Worm (Caenorhabditis elegans) whole organism, young adult: Measurements from ENCODE around the gene W08E12.9.

Experiments
- C17E4.6 ChIP-seq: fragments of 200-800 bp; sonication (Bioruptor generic); IDR thresholded peaks from 2 replicates; pipeline ENCODE4 v1.3.6; 2022; ENCODE audit warnings: missing genetic modification reagents, missing genetic modification characterization, missing compliant biosample characterization
- D2030.7 ChIP-seq: fragments of 200-800 bp; sonication (Bioruptor generic); IDR thresholded peaks from 2 replicates; pipeline ENCODE4 v1.3.6; 2022; ENCODE audit warnings: missing genetic modification reagents, missing genetic modification characterization, missing compliant biosample characterization
- F23B12.7 ChIP-seq: sonication (generic microtip); optimal IDR thresholded peaks from 2 replicates; lab custom pipeline; 2017; ENCODE audit warnings: missing genetic modification characterization, mild to moderate bottlenecking, missing compliant biosample characterization, antibody characterized with exemption, moderate library complexity; ENCODE audit not compliant: insufficient read depth
- F37B4.10 ChIP-seq: fragments of 200-800 bp; sonication (Bioruptor generic); IDR thresholded peaks from 2 replicates; pipeline ENCODE4 v1.3.6; 2022; ENCODE audit warnings: missing genetic modification characterization, missing compliant biosample characterization
- F39B2.1 ChIP-seq: fragments of 200-800 bp; sonication (Bioruptor generic); IDR thresholded peaks from 2 replicates; pipeline ENCODE4 v1.3.6; 2022; ENCODE audit warnings: missing genetic modification reagents, missing genetic modification characterization, missing compliant biosample characterization
- F49E8.2 ChIP-seq: sonication (generic microtip); optimal IDR thresholded peaks from 3 replicates; lab custom pipeline; 2017; ENCODE audit warnings: missing genetic modification characterization, mild to moderate bottlenecking, missing compliant biosample characterization, antibody characterized with exemption, moderate library complexity; ENCODE audit not compliant: insufficient read depth
- F52B5.7 ChIP-seq: sonication (generic microtip); optimal IDR thresholded peaks from 2 replicates; lab custom pipeline; 2016; ENCODE audit warnings: mild to moderate bottlenecking, missing genetic modification characterization, missing compliant biosample characterization
- Y53F4B.3 ChIP-seq: fragments of 200-800 bp; sonication (Bioruptor generic); IDR thresholded peaks from 2 replicates; pipeline ENCODE4 v1.3.6; 2022; ENCODE audit warnings: missing genetic modification reagents, missing genetic modification characterization, missing compliant biosample characterization
- Y79H2A.3 ChIP-seq: fragments of 200-800 bp; sonication (Bioruptor generic); conservative IDR thresholded peaks from 2 replicates; pipeline ENCODE4 v1.3.6; 2022; ENCODE audit warnings: missing genetic modification reagents, missing genetic modification characterization, missing compliant biosample characterization
- Y95B8A.8 ChIP-seq: fragments of 200-800 bp; sonication (Bioruptor generic); IDR thresholded peaks from 2 replicates; pipeline ENCODE4 v1.3.6; 2022; ENCODE audit warnings: missing genetic modification reagents, missing genetic modification characterization, missing compliant biosample characterization
- ZK185.1 ChIP-seq: sonication (generic microtip); optimal IDR thresholded peaks from 2 replicates; lab custom pipeline; 2016; ENCODE audit warnings: mild to moderate bottlenecking, missing genetic modification characterization, missing compliant biosample characterization; ENCODE audit not compliant: poor library complexity, severe bottlenecking
- ama-1 ChIP-seq, 3 experiments: fragments of 150-350 bp in 1 of 3; sonication (generic microtip) in 2 of 3; optimal IDR thresholded peaks; 2 replicates each; lab custom pipeline; 2014 to 2018; ENCODE audit warnings: missing biosample characterization in 2 of 3, missing genetic modification characterization in 2 of 3, missing genetic modification reagents in 2 of 3
- atf-7 ChIP-seq: sonication (generic microtip); optimal IDR thresholded peaks from 2 replicates; lab custom pipeline; 2017; ENCODE audit warnings: mild to moderate bottlenecking, missing genetic modification characterization, missing compliant biosample characterization
- athp-1 ChIP-seq: sonication (generic microtip); optimal IDR thresholded peaks from 2 replicates; lab custom pipeline; 2017; ENCODE audit warnings: mild to moderate bottlenecking, missing genetic modification characterization, missing compliant biosample characterization
- ceh-40 ChIP-seq: fragments of 200-800 bp; sonication (Bioruptor generic); IDR thresholded peaks from 2 replicates; pipeline ENCODE4 v1.3.6; 2022; ENCODE audit warnings: missing genetic modification characterization, missing compliant biosample characterization
- ceh-58 ChIP-seq: fragments of 200-800 bp; sonication (Bioruptor generic); IDR thresholded peaks from 2 replicates; pipeline ENCODE4 v1.3.6; 2022; ENCODE audit warnings: missing genetic modification characterization, missing compliant biosample characterization
- ceh-79 ChIP-seq: sonication (generic microtip); optimal IDR thresholded peaks from 2 replicates; lab custom pipeline; 2017; ENCODE audit warnings: mild to moderate bottlenecking, missing genetic modification characterization, missing compliant biosample characterization
- chd-7 ChIP-seq: sonication (generic microtip); optimal IDR thresholded peaks from 2 replicates; lab custom pipeline; 2016; ENCODE audit warnings: mild to moderate bottlenecking, missing genetic modification characterization, moderate library complexity, missing compliant biosample characterization
- dox-1 ChIP-seq: fragments of 200-800 bp; sonication (Bioruptor generic); IDR thresholded peaks from 2 replicates; pipeline ENCODE4 v1.3.6; 2022; ENCODE audit warnings: missing genetic modification reagents, missing genetic modification characterization, missing compliant biosample characterization
- dpff-1 ChIP-seq: sonication (generic microtip); optimal IDR thresholded peaks from 2 replicates; lab custom pipeline; 2017; ENCODE audit warnings: mild to moderate bottlenecking, missing genetic modification characterization, missing compliant biosample characterization
- dpl-1 ChIP-seq: fragments of 150-350 bp; optimal IDR thresholded peaks from 2 replicates; lab custom pipeline; 2014; ENCODE audit warnings: missing biosample characterization, missing genetic modification reagents, missing genetic modification characterization
- fkh-3 ChIP-seq: sonication (generic microtip); optimal IDR thresholded peaks from 2 replicates; lab custom pipeline; 2016; ENCODE audit warnings: mild to moderate bottlenecking, missing genetic modification characterization, missing compliant biosample characterization
- him-1 ChIP-seq: sonication (generic microtip); optimal IDR thresholded peaks from 2 replicates; lab custom pipeline; 2016; ENCODE audit warnings: missing genotype, missing genetic modification reagents, missing genetic modification characterization, missing compliant biosample characterization
- hmg-1.2 ChIP-seq: fragments of 200-800 bp; sonication (Bioruptor generic); IDR thresholded peaks from 2 replicates; pipeline ENCODE4 v1.3.6; 2022; ENCODE audit warnings: missing genetic modification reagents, missing genetic modification characterization, missing compliant biosample characterization
- hrde-1 ChIP-seq: sonication (generic microtip); optimal IDR thresholded peaks from 2 replicates; lab custom pipeline; 2016; ENCODE audit warnings: missing genetic modification characterization, mild to moderate bottlenecking, missing compliant biosample characterization, moderate library complexity, missing genotype, missing genetic modification reagents, borderline replicate concordance
- let-607 ChIP-seq, 2 experiments: fragments of 200-800 bp in 1 of 2; sonication (Bioruptor generic) in 1 of 2; sonication (generic microtip) in 1 of 2; optimal IDR thresholded peaks; 2 replicates each; lab custom pipeline; 2016 to 2018; ENCODE audit warnings: mild to moderate bottlenecking in 2 of 2, missing compliant biosample characterization in 2 of 2, missing genetic modification characterization in 2 of 2, moderate library complexity in 2 of 2, missing genotype in 1 of 2
- madf-10 ChIP-seq: sonication (generic microtip); optimal IDR thresholded peaks from 2 replicates; lab custom pipeline; 2016; ENCODE audit warnings: mild to moderate bottlenecking, missing genetic modification characterization, missing compliant biosample characterization
- madf-3 ChIP-seq: fragments of 200-800 bp; sonication (Bioruptor generic); IDR thresholded peaks from 2 replicates; pipeline ENCODE4 v1.3.6; 2022; ENCODE audit warnings: missing genetic modification reagents, missing genetic modification characterization, missing compliant biosample characterization
- mel-28 ChIP-seq: sonication (generic microtip); optimal IDR thresholded peaks from 2 replicates; lab custom pipeline; 2016; ENCODE audit warnings: borderline replicate concordance, mild to moderate bottlenecking, missing genetic modification characterization, missing compliant biosample characterization
- mxl-1 ChIP-seq: sonication (generic microtip); optimal IDR thresholded peaks from 2 replicates; lab custom pipeline; 2016; ENCODE audit warnings: missing genetic modification characterization, missing compliant biosample characterization
- nfyb-1 ChIP-seq: fragments of 200-800 bp; sonication (Bioruptor generic); IDR thresholded peaks from 2 replicates; pipeline ENCODE4 v1.3.6; 2022; ENCODE audit warnings: missing genetic modification reagents, missing genetic modification characterization, missing compliant biosample characterization
- nhr-120 ChIP-seq: fragments of 200-800 bp; sonication (Bioruptor generic); IDR thresholded peaks from 2 replicates; pipeline ENCODE4 v1.3.6; 2022; ENCODE audit warnings: missing genetic modification characterization, missing compliant biosample characterization
- rcor-1 ChIP-seq: fragments of 200-800 bp; sonication (Bioruptor generic); IDR thresholded peaks from 2 replicates; pipeline ENCODE4 v1.3.6; 2022; ENCODE audit warnings: missing genetic modification reagents, missing genetic modification characterization, missing compliant biosample characterization
- sea-2 ChIP-seq: fragments of 200-800 bp; sonication (Bioruptor generic); IDR thresholded peaks from 2 replicates; pipeline ENCODE4 v1.3.6; 2022; ENCODE audit warnings: missing genetic modification characterization, missing compliant biosample characterization
- snpc-4 ChIP-seq, 5 experiments: fragments of 150-350 bp in 1 of 5; sonication (generic microtip) in 4 of 5; optimal IDR thresholded peaks; 2 replicates each; lab custom pipeline; 2014 to 2018; ENCODE audit warnings: missing genetic modification characterization in 5 of 5, missing biosample characterization in 3 of 5, antibody characterized with exemption in 2 of 5, mild to moderate bottlenecking in 2 of 5, missing compliant biosample characterization in 2 of 5, missing genotype in 2 of 5, moderate library complexity in 2 of 5, missing genetic modification reagents in 1 of 5
- somi-1 ChIP-seq: fragments of 200-800 bp; sonication (Bioruptor generic); optimal IDR thresholded peaks from 2 replicates; lab custom pipeline; 2018; ENCODE audit warnings: mild to moderate bottlenecking, missing genetic modification characterization, missing compliant biosample characterization
- tbx-9 ChIP-seq: sonication (generic microtip); optimal IDR thresholded peaks from 2 replicates; lab custom pipeline; 2016; ENCODE audit warnings: borderline replicate concordance, missing genetic modification characterization, inconsistent platforms, missing compliant biosample characterization
- unc-130 ChIP-seq: sonication (generic microtip); optimal IDR thresholded peaks from 2 replicates; lab custom pipeline; 2016; ENCODE audit warnings: missing genetic modification reagents, missing genetic modification characterization, missing compliant biosample characterization
- unc-62 ChIP-seq: fragments of 150-350 bp; optimal IDR thresholded peaks from 2 replicates; lab custom pipeline; 2014; ENCODE audit warnings: missing biosample characterization, missing genetic modification reagents, missing genetic modification characterization
- ztf-6 ChIP-seq: fragments of 200-800 bp; sonication (Bioruptor generic); IDR thresholded peaks from 2 replicates; pipeline ENCODE4 v1.3.6; 2022; ENCODE audit warnings: missing genetic modification reagents, missing genetic modification characterization, missing compliant biosample characterization

The W08E12.9 gene

ce11 chrIV:3294553-3295185 lies 12.7 kb downstream of the W08E12.9 start, which contains the start of gene W08E12.7 (continued):
- TF ChIP-seq F39B2.1 (GFP tag; lab: Robert Waterston, UW) (no peak), let-607 (tag; optimal IDR thresholded peaks at IDR 0.05; lab: Kevin White, UChicago) (peak; percentile 60 to 70), nhr-120 (GFP tag; lab: Robert Waterston, UW) (no peak), F37B4.10 (GFP tag; lab: Robert Waterston, UW) (no peak), sea-2 (no peak), F23B12.7 (tag; lab: Kevin White, UChicago) (peak; percentile 95), unc-62 (GFP tag; lab: Kevin White, UChicago) (no peak), dox-1 (GFP tag; lab: Robert Waterston, UW) (peak; percentile 96), fkh-3 (tag; lab: Kevin White, UChicago) (no peak), ztf-6 (GFP tag; lab: Robert Waterston, UW) (peak; percentile 67; the same call in 1 of the 2 replicates), athp-1 (tag; lab: Kevin White, UChicago) (peak; percentile 89), ceh-58 (GFP tag; lab: Robert Waterston, UW) (no peak), Y79H2A.3 (peak; percentile 57; the same call in 1 of the 2 replicates), him-1 (tag; lab: Kevin White, UChicago) (peak; percentile 30), Y53F4B.3 (GFP tag; lab: Robert Waterston, UW) (peak; percentile 67), hmg-1.2 (GFP tag; lab: Robert Waterston, UW) (peak; percentile 86), tbx-9 (no peak), chd-7 (tag; lab: Kevin White, UChicago) (no peak), madf-3 (GFP tag; lab: Robert Waterston, UW) (peak; percentile 90), C17E4.6 (GFP tag; lab: Robert Waterston, UW) (0 out of 2 replicates have a peak, but pooled peaks have one; percentile 22), rcor-1 (GFP tag; lab: Robert Waterston, UW) (peak; percentile 89), mxl-1 (tag; lab: Kevin White, UChicago) (no peak), atf-7 (tag; lab: Kevin White, UChicago) (peak; percentile 14), dpl-1 (GFP tag; lab: Kevin White, UChicago) (peak; percentile 93), dpff-1 (tag; lab: Kevin White, UChicago) (no peak), somi-1 (GFP tag; lab: Kevin White, UChicago) (peak; percentile 12), ama-1 (optimal IDR thresholded peaks at IDR 0.05; lab: Kevin White, UChicago) (no peak), ama-1 (GFP tag; optimal IDR thresholded peaks at IDR 0.05; lab: Kevin White, UChicago) (peak in 1 of 2 experiments; percentile 43), snpc-4 (GFP tag; optimal IDR thresholded peaks at IDR 0.05; lab: Kevin White, UChicago) (peak; percentile 60), snpc-4 (tag; optimal IDR thresholded peaks at IDR 0.05; lab: Kevin White, UChicago) (peak; percentile 54 to 85 (median 80)), ceh-79 (tag; lab: Kevin White, UChicago) (no peak), unc-130 (peak; percentile 91), madf-10 (tag; lab: Kevin White, UChicago) (peak; percentile 76), ZK185.1 (peak; percentile 87), F52B5.7 (tag; lab: Kevin White, UChicago) (no peak), mel-28 (tag; lab: Kevin White, UChicago) (no peak), ceh-40 (GFP tag; lab: Robert Waterston, UW) (no peak), hrde-1 (tag; lab: Kevin White, UChicago) (peak; percentile 32), F49E8.2 (tag; lab: Kevin White, UChicago) (peak; percentile 94), Y95B8A.8 (GFP tag; lab: Robert Waterston, UW) (peak; percentile 84), D2030.7 (peak; percentile 94), nfyb-1 (GFP tag; lab: Robert Waterston, UW) (peak; percentile 74)
